Worm (Caenorhabditis elegans) whole organism, mixed stage, embryonic: ENCODE measurements around the gene nas-11.

Source experiments
- nhr-237 ChIP-seq: fragments of 150-350 bp; optimal IDR thresholded peaks from 2 replicates; lab custom pipeline; 2014; ENCODE audit warnings: missing biosample characterization, missing genetic modification characterization
- unc-62 ChIP-seq: fragments of 150-350 bp; optimal IDR thresholded peaks from 2 replicates; lab custom pipeline; 2014; ENCODE audit warnings: missing biosample characterization, missing genetic modification reagents, missing genetic modification characterization

ce11 chrX:6672519-6672918 lies 40.9 kb upstream of the nas-11 start, which contains the start of gene col-172:
- TF ChIP-seq nhr-237 (tag; lab: Kevin White, UChicago): no peak
- TF ChIP-seq unc-62 (GFP tag; lab: Kevin White, UChicago): no peak
